Fruit fly (Drosophila melanogaster) S2 (cell line): ENCODE results near the gene CG3407.

Experiments used
- CG8478 ChIP-seq: fragments of >200 bp; optimal IDR thresholded peaks from 2 replicates; lab custom pipeline; 2018
- CTCF ChIP-seq, 2 experiments: fragments of >200 bp; optimal IDR thresholded peaks; 2 replicates each; lab custom pipeline; 2018

dm6 chr2L:3814163-3814562 lies 953 bp upstream of the CG3407 start:
- TF ChIP-seq CTCF (optimal IDR thresholded peaks at IDR 0.05; lab: Kevin White, UChicago) (no peak), CG8478 (lab: Kevin White, UChicago) (no peak)
